Worm (Caenorhabditis elegans): ENCODE data around the gene pqn-25.

DNA sequence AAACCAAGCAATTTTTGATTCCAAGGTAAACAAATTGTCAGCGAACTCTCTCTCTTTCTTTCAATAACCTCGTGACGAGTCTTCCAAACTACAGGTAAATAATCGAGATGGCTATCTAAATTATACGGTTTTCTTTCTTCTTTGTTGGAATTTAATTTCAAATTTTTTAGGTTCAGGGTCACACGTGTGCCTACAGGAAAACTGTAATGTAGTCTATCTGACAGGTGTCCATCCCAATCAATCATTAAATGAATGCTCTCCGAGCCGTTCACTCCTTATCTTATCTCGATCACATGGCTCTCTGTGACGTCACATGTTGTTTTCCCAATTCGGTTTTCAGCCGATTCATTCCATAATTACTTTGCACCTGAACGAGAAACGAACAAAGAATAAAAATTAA lies 40.7 kb upstream of the pqn-25 start:
- TF ChIP-seq hmbx-1 (tag; optimal IDR thresholded peaks at IDR 0.05) (no peak), tbx-37 (GFP tag; conservative IDR thresholded peaks at IDR 0.05) (no peak), flt-1 (GFP tag; IDR thresholded peaks at IDR 0.05) (no peak), F13C5.2 (tag; optimal IDR thresholded peaks at IDR 0.05) (no peak), ama-1 (optimal IDR thresholded peaks at IDR 0.05) (no peak), ets-7 (tag; optimal IDR thresholded peaks at IDR 0.05) (no peak), tra-4 (tag; optimal IDR thresholded peaks at IDR 0.05) (no peak)
